Worm (Caenorhabditis elegans) whole organism, L4 larva: ENCODE results near the gene Y79H2A.2.

ENCODE experiments used
- ctbp-1 ChIP-seq: fragments of 200-800 bp; sonication (Bioruptor generic); IDR thresholded peaks from 2 replicates; pipeline ENCODE4 v1.3.6; 2022; ENCODE audit warnings: missing genetic modification reagents, missing genetic modification characterization, missing compliant biosample characterization
- dmd-8 ChIP-seq: fragments of 200-800 bp; sonication (Bioruptor generic); IDR thresholded peaks from 2 replicates; pipeline ENCODE4 v1.3.6; 2022; ENCODE audit warnings: missing genetic modification characterization, missing compliant biosample characterization
- fkh-10 ChIP-seq: fragments of 150-350 bp; optimal IDR thresholded peaks from 2 replicates; lab custom pipeline; 2014; ENCODE audit warnings: missing biosample characterization, missing genetic modification reagents, missing genetic modification characterization
- lin-39 ChIP-seq: fragments of 150-350 bp; optimal IDR thresholded peaks from 2 replicates; lab custom pipeline; 2014; ENCODE audit warnings: missing biosample characterization, missing genetic modification reagents, missing genetic modification characterization
- mdl-1 ChIP-seq, 2 experiments: fragments of 150-350 bp in 1 of 2; sonication (generic microtip) in 1 of 2; optimal IDR thresholded peaks; 2 replicates each; lab custom pipeline; 2014 to 2017; ENCODE audit warnings: missing biosample characterization in 2 of 2, missing genetic modification characterization in 2 of 2
- nhr-11 ChIP-seq: fragments of 150-350 bp; optimal IDR thresholded peaks from 2 replicates; lab custom pipeline; 2014; ENCODE audit warnings: missing biosample characterization, missing genetic modification characterization
- nhr-76 ChIP-seq: fragments of 150-350 bp; optimal IDR thresholded peaks from 2 replicates; lab custom pipeline; 2014; ENCODE audit warnings: missing biosample characterization, missing genetic modification characterization
- pqm-1 ChIP-seq: sonication (generic microtip); optimal IDR thresholded peaks from 2 replicates; lab custom pipeline; 2017; ENCODE audit warnings: missing biosample characterization, missing genetic modification characterization
- unc-62 ChIP-seq, 3 experiments: fragments of 150-350 bp in 1 of 3; sonication (generic microtip); optimal IDR thresholded peaks in 2 of 3; peaks in 1 of 3; 1 replicate in 1 of 3; 2 replicates in 2 of 3; lab custom pipeline; 2014 to 2017; ENCODE audit warnings: missing biosample characterization in 3 of 3, missing genetic modification characterization in 3 of 3, missing genetic modification reagents in 3 of 3, missing genotype in 1 of 3
- ztf-11 ChIP-seq: fragments of 150-350 bp; optimal IDR thresholded peaks from 2 replicates; lab custom pipeline; 2014; ENCODE audit warnings: missing biosample characterization, missing genetic modification characterization

ce11 chrIII:12014503-12014902 lies 16.1 kb downstream of the Y79H2A.2 start:
- TF ChIP-seq ctbp-1 (GFP tag; lab: Robert Waterston, UW), result no peak
- no peak for TF ChIP-seq fkh-10 (GFP tag; lab: Kevin White, UChicago)
- no peak for TF ChIP-seq unc-62 (GFP tag; optimal IDR thresholded peaks at IDR 0.05 in 1 of 2; lab: Kevin White, UChicago)
- no peak for TF ChIP-seq unc-62 (tag; optimal IDR thresholded peaks at IDR 0.05; lab: Kevin White, UChicago)
- TF ChIP-seq pqm-1 (tag; lab: Kevin White, UChicago), result no peak
- no peak for TF ChIP-seq dmd-8 (GFP tag; lab: Robert Waterston, UW)
- no peak for TF ChIP-seq nhr-11
- TF ChIP-seq mdl-1 (tag; optimal IDR thresholded peaks at IDR 0.05; lab: Kevin White, UChicago), result no peak
- TF ChIP-seq nhr-76, result no peak
- TF ChIP-seq ztf-11 (tag; lab: Kevin White, UChicago), result no peak
- TF ChIP-seq lin-39, result no peak
